Worm (Caenorhabditis elegans): ENCODE measurements around the gene him-8.

DNA sequence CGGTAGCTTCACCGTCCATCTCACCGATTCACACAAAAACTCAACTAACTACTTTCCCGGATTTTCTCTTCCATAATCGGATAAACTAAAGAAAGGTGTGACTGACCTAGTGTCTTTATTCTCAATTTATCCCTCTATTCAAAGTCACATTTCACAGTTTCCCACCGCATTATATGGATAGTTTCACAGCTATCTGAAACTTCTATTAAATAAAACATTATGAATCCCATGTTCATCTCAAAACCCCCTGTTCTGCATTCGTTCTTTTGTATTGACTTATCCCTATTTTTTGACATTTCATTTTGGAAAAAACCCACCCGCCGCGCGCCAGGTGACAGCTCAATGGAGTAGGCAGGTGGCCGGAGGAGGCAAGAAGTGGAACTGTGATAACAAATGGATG is 6.1 kb downstream of the him-8 start:
- TF ChIP-seq F13C5.2 (tag; optimal IDR thresholded peaks at IDR 0.05) (no peak), ama-1 (optimal IDR thresholded peaks at IDR 0.05) (no peak), flt-1 (GFP tag; IDR thresholded peaks at IDR 0.05) (no peak), ceh-13 (GFP tag; optimal IDR thresholded peaks at IDR 0.05) (no peak)

Measured in whole organism, early embryonic.